Worm (Caenorhabditis elegans): ENCODE data around the gene F19F10.11.

Gene F19F10.11

DNA sequence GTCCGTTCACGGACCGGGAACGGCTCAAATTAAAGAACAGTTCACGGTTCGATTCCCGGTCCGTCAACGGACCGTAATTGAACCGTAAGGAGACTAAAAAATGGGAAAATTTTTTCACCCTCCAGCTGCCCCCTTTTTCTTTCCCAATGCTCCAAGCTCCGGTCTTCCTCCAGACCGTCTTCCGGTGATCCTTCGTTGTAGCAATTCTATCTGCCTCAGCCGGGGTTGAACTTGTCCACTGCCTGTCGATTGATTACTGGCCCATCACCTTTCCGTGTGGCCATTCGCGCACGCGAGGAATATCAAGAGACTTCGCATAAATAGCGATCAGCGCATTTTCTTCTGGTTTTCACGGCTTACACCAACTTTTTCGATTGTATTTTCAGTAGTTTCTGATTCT is 39.0 kb downstream of the F19F10.11 start (continued):
- TF ChIP-seq mxl-1 (tag; optimal IDR thresholded peaks at IDR 0.05) = peak; percentile 47
- TF ChIP-seq tbp1 (GFP tag; optimal IDR thresholded peaks at IDR 0.05) = peak; percentile 85
- TF ChIP-seq mcd-1 (GFP tag; IDR thresholded peaks at IDR 0.05) = peak; percentile 67
- TF ChIP-seq Y56A3A.18 (GFP tag; IDR thresholded peaks at IDR 0.05) = peak; percentile 91
- TF ChIP-seq nhr-120 (GFP tag; IDR thresholded peaks at IDR 0.05) = peak; percentile 72; the same call in 1 of the 2 replicates
- TF ChIP-seq rcor-1 (GFP tag; IDR thresholded peaks at IDR 0.05) = peak; percentile 78
- peak; percentile 77; the same call in 1 of the 2 replicates for TF ChIP-seq ceh-40 (GFP tag; IDR thresholded peaks at IDR 0.05)
- TF ChIP-seq T07F8.4 (tag; optimal IDR thresholded peaks at IDR 0.05) = peak; percentile 43
- peak; percentile 62 for TF ChIP-seq B0261.1 (tag; optimal IDR thresholded peaks at IDR 0.05)
- TF ChIP-seq hmg-20 (GFP tag; IDR thresholded peaks at IDR 0.05) = peak; percentile 36; the same call in 1 of the 2 replicates
- TF ChIP-seq F39B2.1 (GFP tag; IDR thresholded peaks at IDR 0.05) = 0 out of 2 replicates have a peak, but pooled peaks have one; percentile 38
- peak; percentile 57 for TF ChIP-seq hmg-1.2 (GFP tag; IDR thresholded peaks at IDR 0.05)
- TF ChIP-seq let-526 (GFP tag; IDR thresholded peaks at IDR 0.05) = peak; percentile 72; the same call in 1 of the 2 replicates
- TF ChIP-seq C17E4.6 (GFP tag; IDR thresholded peaks at IDR 0.05) = peak; percentile 70
- TF ChIP-seq egl-44 (GFP tag; IDR thresholded peaks at IDR 0.05) = peak; percentile 93

DNA sequence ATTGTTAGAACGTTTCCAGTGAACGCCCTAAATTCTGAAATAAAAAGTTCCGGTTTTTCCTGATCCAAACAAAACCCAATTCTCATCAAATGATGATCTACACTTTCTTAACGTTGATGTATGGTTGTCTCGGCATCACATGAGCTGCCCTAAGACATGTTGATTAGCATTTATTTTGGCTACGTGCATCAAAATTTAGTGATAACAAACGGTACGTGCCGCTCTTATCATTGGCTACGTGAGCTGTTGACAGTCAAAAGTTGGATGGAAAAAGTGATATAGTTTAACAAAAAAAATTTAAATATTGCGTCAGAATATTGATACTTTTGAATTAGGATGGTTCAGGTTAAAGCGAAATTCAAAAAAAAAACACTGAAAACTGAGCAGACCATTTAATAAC is 39.5 kb downstream of the F19F10.11 start:
- peak; percentile 21 for TF ChIP-seq nhr-80 (tag; optimal IDR thresholded peaks at IDR 0.05)
- no peak for TF ChIP-seq C17E4.6 (GFP tag; IDR thresholded peaks at IDR 0.05)
- no peak for TF ChIP-seq let-607 (tag; optimal IDR thresholded peaks at IDR 0.05)
- TF ChIP-seq sdz-38 (tag; optimal IDR thresholded peaks at IDR 0.05) = no peak

DNA sequence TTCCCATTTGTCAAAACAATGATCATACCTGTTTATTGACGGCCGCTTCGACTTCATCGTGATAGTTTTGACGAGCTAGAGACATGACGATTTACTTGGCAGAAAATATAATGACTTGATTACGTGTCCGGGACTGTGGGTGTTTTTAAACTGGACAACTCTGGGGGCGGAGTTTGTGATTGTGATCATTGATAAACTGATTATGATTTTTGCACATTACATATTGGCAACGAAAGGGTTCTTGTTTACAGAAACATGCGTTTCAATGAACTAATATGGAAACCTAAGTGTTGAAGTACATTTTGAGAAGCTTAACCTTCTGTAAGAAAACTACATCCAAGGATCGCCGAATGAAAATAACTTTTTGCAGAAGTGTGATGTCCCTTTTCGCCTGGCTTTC is 40.0 kb downstream of the F19F10.11 start, which contains the start of gene ftn-1:
TSS of gene ftn-1 (minus strand) at position 101 of the 400 bp plus-strand sequence.
- TF ChIP-seq nhr-27 (tag; optimal IDR thresholded peaks at IDR 0.05) = no peak
- no peak for TF ChIP-seq F39B2.1 (GFP tag; IDR thresholded peaks at IDR 0.05)
- TF ChIP-seq ZK185.1 (tag; optimal IDR thresholded peaks at IDR 0.05; ENCODE audit: poor library complexity, severe bottlenecking) = no peak
- TF ChIP-seq ztf-22 (GFP tag; optimal IDR thresholded peaks at IDR 0.05) = no peak
- no peak for TF ChIP-seq lin-35 (GFP tag; optimal IDR thresholded peaks at IDR 0.05)
- no peak for TF ChIP-seq chd-7 (tag; optimal IDR thresholded peaks at IDR 0.05)
- no peak for TF ChIP-seq snpc-4 (GFP tag; optimal IDR thresholded peaks at IDR 0.05)
- no peak for TF ChIP-seq snpc-4 (tag; optimal IDR thresholded peaks at IDR 0.05)
- no peak for TF ChIP-seq hsf-1 (GFP tag; IDR thresholded peaks at IDR 0.05)
- no peak for TF ChIP-seq nhr-90 (tag; optimal IDR thresholded peaks at IDR 0.05)
- TF ChIP-seq cebp-2 (GFP tag; IDR thresholded peaks at IDR 0.05) = no peak
- TF ChIP-seq ceh-100 (GFP tag; IDR thresholded peaks at IDR 0.05) = no peak
- TF ChIP-seq madf-8 (GFP tag; conservative IDR thresholded peaks at IDR 0.05) = no peak
- no peak for TF ChIP-seq snpc-1.3 (tag; optimal IDR thresholded peaks at IDR 0.05; ENCODE audit: insufficient read depth)
- no peak for TF ChIP-seq ztf-18 (tag; optimal IDR thresholded peaks at IDR 0.05)
- TF ChIP-seq dpl-1 (GFP tag; optimal IDR thresholded peaks at IDR 0.05) = no peak
- no peak for TF ChIP-seq madf-6 (GFP tag; IDR thresholded peaks at IDR 0.05)
- no peak for TF ChIP-seq mcd-1 (GFP tag; IDR thresholded peaks at IDR 0.05)
- TF ChIP-seq ceh-79 (tag; optimal IDR thresholded peaks at IDR 0.05) = no peak

DNA sequence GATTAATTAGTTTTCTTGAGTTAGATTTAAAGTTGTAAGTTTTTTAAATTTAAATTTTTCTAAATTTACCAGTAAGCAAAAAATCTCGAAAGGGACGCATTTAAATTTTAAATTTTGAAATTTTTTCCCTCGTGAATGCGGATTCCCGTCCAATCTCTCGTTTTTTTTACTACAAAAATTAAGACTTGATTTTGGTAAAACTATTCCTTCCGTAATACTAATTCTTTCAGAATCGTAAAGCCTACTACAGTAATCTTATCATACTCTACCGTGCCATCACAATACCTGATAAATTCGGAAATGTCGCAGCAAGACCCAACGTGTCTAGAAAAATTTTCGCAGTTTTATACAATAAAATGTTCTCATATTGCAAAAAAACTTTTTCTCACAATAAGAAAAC is 42.3 kb downstream of the F19F10.11 start, which contains the start of the genes C54F6.19 and nhx-3:
TSS of gene C54F6.19 (plus strand) at position 301 of the 400 bp plus-strand sequence.
TSS of gene nhx-3 (minus strand) at position 337 of the 400 bp plus-strand sequence.
- TF ChIP-seq tlf-1 (GFP tag; optimal IDR thresholded peaks at IDR 0.05) (no peak), mcd-1 (GFP tag; IDR thresholded peaks at IDR 0.05) (no peak), attf-3 (GFP tag; conservative IDR thresholded peaks at IDR 0.05) (no peak), sptf-2 (GFP tag; optimal IDR thresholded peaks at IDR 0.05) (no peak), B0261.1 (tag; optimal IDR thresholded peaks at IDR 0.05) (no peak), unc-62 (GFP tag; optimal IDR thresholded peaks at IDR 0.05) (no peak), lin-54 (GFP tag; optimal IDR thresholded peaks at IDR 0.05) (no peak), him-1 (tag; optimal IDR thresholded peaks at IDR 0.05) (no peak), lin-26 (GFP tag; IDR thresholded peaks at IDR 0.05) (no peak), F55B11.4 (tag; optimal IDR thresholded peaks at IDR 0.05; ENCODE audit: borderline replicate concordance, insufficient read depth) (no peak)

All from whole organism, young adult.